Fruit fly (Drosophila melanogaster) whole organism, embryonic: Measurements from ENCODE around the gene kay.
A peak's percentile ranks its signal among the peaks of the same experiment; 100 is the strongest.

Source experiments
- ATbp ChIP-seq: fragments of 200-800 bp; sonication (Bioruptor generic); optimal IDR thresholded peaks from 2 replicates; lab custom pipeline; 2017; ENCODE audit warnings: missing biosample characterization, mild to moderate bottlenecking, missing genetic modification characterization, missing genetic modification reagents
- Awh ChIP-seq: fragments of 200-800 bp; sonication (Bioruptor generic); IDR thresholded peaks from 2 replicates; pipeline ENCODE4, ENCODE4 v1.3.6; 2022; ENCODE audit warnings: missing biosample characterization, missing genetic modification characterization
- CG11398 ChIP-seq: fragments of 200-800 bp; sonication (Bioruptor generic); optimal IDR thresholded peaks from 2 replicates; lab custom pipeline; 2016; ENCODE audit warnings: missing biosample characterization, missing genetic modification characterization
- CG12236 ChIP-seq: fragments of 200-800 bp; sonication (Bioruptor generic); optimal IDR thresholded peaks from 2 replicates; lab custom pipeline; 2016; ENCODE audit warnings: missing biosample characterization, missing genetic modification characterization
- CG14710 ChIP-seq: fragments of 200-800 bp; sonication (Bioruptor generic); optimal IDR thresholded peaks from 3 replicates; lab custom pipeline; 2019; ENCODE audit warnings: missing biosample characterization, mild to moderate bottlenecking, missing genetic modification characterization, moderate library complexity
- CG1792 ChIP-seq: fragments of 200-800 bp; sonication (Bioruptor generic); optimal IDR thresholded peaks from 2 replicates; lab custom pipeline; 2016; ENCODE audit warnings: missing biosample characterization, missing genetic modification characterization
- CG2875 ChIP-seq: fragments of 200-800 bp; sonication (Bioruptor generic); optimal IDR thresholded peaks from 2 replicates; lab custom pipeline; 2017; ENCODE audit warnings: missing biosample characterization, mild to moderate bottlenecking, missing genetic modification characterization, missing genetic modification reagents
- CG2889 ChIP-seq: fragments of 200-800 bp; sonication (Bioruptor generic); IDR thresholded peaks from 3 replicates; pipeline ENCODE4 v1.3.6; 2022; ENCODE audit warnings: missing biosample characterization, missing genetic modification characterization
- CG32767 ChIP-seq: fragments of 200-800 bp; sonication (Bioruptor generic); IDR thresholded peaks from 2 replicates; pipeline ENCODE4 v1.3.6; 2022; ENCODE audit warnings: missing biosample characterization, missing genetic modification characterization
- CG33213 ChIP-seq: fragments of 200-800 bp; sonication (Bioruptor generic); optimal IDR thresholded peaks from 3 replicates; lab custom pipeline; 2016; ENCODE audit warnings: missing biosample characterization, missing genetic modification characterization
- CG34224 ChIP-seq: fragments of 200-800 bp; sonication (Bioruptor generic); IDR thresholded peaks from 3 replicates; pipeline ENCODE4 v1.3.6; 2022; ENCODE audit warnings: missing biosample characterization, missing genetic modification characterization; ENCODE audit not compliant: partially characterized antibody
- CG3838 ChIP-seq: fragments of 200-800 bp; sonication (Bioruptor generic); optimal IDR thresholded peaks from 3 replicates; lab custom pipeline; 2016; ENCODE audit warnings: missing biosample characterization, missing genetic modification characterization
- CG42726 ChIP-seq: fragments of 200-800 bp; sonication (Bioruptor generic); IDR thresholded peaks from 2 replicates; pipeline ENCODE4 v1.3.6; 2022; ENCODE audit warnings: missing biosample characterization, missing genetic modification characterization; ENCODE audit not compliant: partially characterized antibody
- CG5245 ChIP-seq: fragments of 200-800 bp; sonication (Bioruptor generic); optimal IDR thresholded peaks from 3 replicates; lab custom pipeline; 2016; ENCODE audit warnings: missing biosample characterization, missing genetic modification characterization
- CG7987 ChIP-seq: fragments of 200-800 bp; sonication (Bioruptor generic); optimal IDR thresholded peaks from 2 replicates; lab custom pipeline; 2018; ENCODE audit warnings: missing biosample characterization, mild to moderate bottlenecking, missing genetic modification characterization, moderate library complexity
- CG9797 ChIP-seq: fragments of 200-800 bp; sonication (Bioruptor generic); optimal IDR thresholded peaks from 3 replicates; lab custom pipeline; 2018; ENCODE audit warnings: missing biosample characterization, mild to moderate bottlenecking, missing genetic modification characterization
- D ChIP-seq, 2 experiments: fragments of 200-800 bp in 1 of 2; fragments of >200 bp in 1 of 2; sonication (Bioruptor generic) in 1 of 2; optimal IDR thresholded peaks; 2 replicates in 1 of 2; 3 replicates in 1 of 2; lab custom pipeline; 2017; ENCODE audit warnings: mild to moderate bottlenecking in 1 of 2, missing biosample characterization in 1 of 2, missing genetic modification characterization in 1 of 2, missing genetic modification reagents in 1 of 2
- Deaf1 ChIP-seq: fragments of 200-800 bp; optimal IDR thresholded peaks from 3 replicates; lab custom pipeline; 2019; ENCODE audit warnings: missing biosample characterization, mild to moderate bottlenecking, missing genetic modification characterization, moderate library complexity
- ERR ChIP-seq: fragments of 200-800 bp; sonication (Bioruptor generic); optimal IDR thresholded peaks from 2 replicates; lab custom pipeline; 2016; ENCODE audit warnings: missing biosample characterization, missing genetic modification characterization
- Ets97D ChIP-seq: fragments of 200-800 bp; sonication (Bioruptor generic); optimal IDR thresholded peaks from 3 replicates; lab custom pipeline; 2016; ENCODE audit warnings: missing biosample characterization, missing genetic modification characterization
- Gug ChIP-seq: fragments of 200-800 bp; sonication (Bioruptor generic); IDR thresholded peaks from 4 replicates; pipeline ENCODE4 v1.3.6; 2022; ENCODE audit warnings: missing biosample characterization, missing genetic modification characterization
- HLH4C ChIP-seq: fragments of 200-800 bp; sonication (Bioruptor generic); IDR thresholded peaks from 3 replicates; pipeline ENCODE4 v1.3.6; 2022; ENCODE audit warnings: missing biosample characterization, missing genetic modification characterization; ENCODE audit not compliant: partially characterized antibody
- HmgD ChIP-seq: fragments of 200-800 bp; sonication (Bioruptor generic); optimal IDR thresholded peaks from 3 replicates; lab custom pipeline; 2016; ENCODE audit warnings: missing biosample characterization, missing genetic modification characterization
- MTF-1 ChIP-seq: fragments of 200-800 bp; sonication (Bioruptor generic); optimal IDR thresholded peaks from 2 replicates; lab custom pipeline; 2018; ENCODE audit warnings: missing biosample characterization, mild to moderate bottlenecking, missing genetic modification characterization, borderline replicate concordance
- NC2α ChIP-seq: fragments of 200-800 bp; sonication (Bioruptor generic); optimal IDR thresholded peaks from 2 replicates; lab custom pipeline; 2016; ENCODE audit warnings: missing biosample characterization, missing genetic modification characterization
- Rx ChIP-seq: fragments of 200-800 bp; sonication (Bioruptor generic); IDR thresholded peaks from 2 replicates; pipeline ENCODE4 v1.3.6; 2022; ENCODE audit warnings: missing biosample characterization, missing genetic modification characterization
- Sry-δ ChIP-seq: fragments of 200-800 bp; sonication (Bioruptor generic); optimal IDR thresholded peaks from 2 replicates; lab custom pipeline; 2016; ENCODE audit warnings: missing biosample characterization, missing genetic modification characterization
- amos ChIP-seq: fragments of 200-800 bp; sonication (Bioruptor generic); IDR thresholded peaks from 2 replicates; pipeline ENCODE4 v1.3.6; 2022; ENCODE audit warnings: missing biosample characterization, missing genetic modification characterization; ENCODE audit not compliant: partially characterized antibody
- bigmax ChIP-seq: fragments of 200-800 bp; sonication (Bioruptor generic); optimal IDR thresholded peaks from 2 replicates; lab custom pipeline; 2018; ENCODE audit warnings: missing biosample characterization, mild to moderate bottlenecking, missing genetic modification characterization
- bowl ChIP-seq: fragments of 200-800 bp; sonication (Bioruptor generic); IDR thresholded peaks from 2 replicates; pipeline ENCODE4 v1.3.6; 2022; ENCODE audit warnings: missing biosample characterization, missing genetic modification characterization
- chif ChIP-seq, 2 experiments: fragments of 200-800 bp; sonication (Bioruptor generic); optimal IDR thresholded peaks; 3 replicates each; lab custom pipeline; 2016; ENCODE audit warnings: missing biosample characterization in 2 of 2, missing genetic modification characterization in 2 of 2
- dmrt99B ChIP-seq: fragments of 200-800 bp; sonication (Bioruptor generic); optimal IDR thresholded peaks from 2 replicates; lab custom pipeline; 2018; ENCODE audit warnings: missing biosample characterization, mild to moderate bottlenecking, missing genetic modification characterization, moderate library complexity
- dysf ChIP-seq: fragments of 200-800 bp; sonication (Bioruptor generic); IDR thresholded peaks from 3 replicates; pipeline ENCODE4 v1.3.6; 2022; ENCODE audit warnings: missing biosample characterization, missing genetic modification characterization
- ems ChIP-seq: fragments of 200-800 bp; sonication (Bioruptor generic); optimal IDR thresholded peaks from 3 replicates; lab custom pipeline; 2016; ENCODE audit warnings: missing biosample characterization, missing genetic modification characterization
- en ChIP-seq: fragments of 200-800 bp; sonication (Bioruptor generic); optimal IDR thresholded peaks from 2 replicates; lab custom pipeline; 2016; ENCODE audit warnings: missing biosample characterization, missing genetic modification characterization
- gcm2 ChIP-seq: fragments of 200-800 bp; sonication (Bioruptor generic); optimal IDR thresholded peaks from 2 replicates; lab custom pipeline; 2016; ENCODE audit warnings: missing biosample characterization, missing genetic modification characterization
- gt ChIP-seq: fragments of 200-800 bp; sonication (Bioruptor generic); IDR thresholded peaks from 2 replicates; pipeline ENCODE4 v1.3.6; 2022; ENCODE audit warnings: missing biosample characterization, missing genetic modification characterization
- klu ChIP-seq: fragments of 200-800 bp; sonication (Bioruptor generic); IDR thresholded peaks from 2 replicates; pipeline ENCODE4 v1.3.6; 2022; ENCODE audit warnings: missing biosample characterization, missing genetic modification characterization
- maf-S ChIP-seq: fragments of 200-800 bp; sonication (Bioruptor generic); optimal IDR thresholded peaks from 2 replicates; lab custom pipeline; 2016; ENCODE audit warnings: missing biosample characterization, missing genetic modification characterization
- mld ChIP-seq: fragments of 200-800 bp; sonication (Bioruptor generic); IDR thresholded peaks from 3 replicates; pipeline ENCODE4 v1.3.6; 2022; ENCODE audit warnings: missing biosample characterization, missing genetic modification characterization; ENCODE audit not compliant: partially characterized antibody
- nerfin-1 ChIP-seq: fragments of 200-800 bp; sonication (Bioruptor generic); optimal IDR thresholded peaks from 3 replicates; lab custom pipeline; 2019; ENCODE audit warnings: missing biosample characterization, mild to moderate bottlenecking, missing genetic modification characterization, moderate library complexity
- peb ChIP-seq: fragments of 200-800 bp; sonication (Bioruptor generic); IDR thresholded peaks from 2 replicates; pipeline ENCODE4 v1.3.6; 2022; ENCODE audit warnings: missing biosample characterization, missing genetic modification characterization
- psq ChIP-seq: fragments of 200-800 bp; sonication (Bioruptor generic); optimal IDR thresholded peaks from 2 replicates; lab custom pipeline; 2017; ENCODE audit warnings: missing biosample characterization, missing genetic modification characterization
- pum ChIP-seq: fragments of 200-800 bp; sonication (Bioruptor generic); optimal IDR thresholded peaks from 2 replicates; lab custom pipeline; 2016; ENCODE audit warnings: missing biosample characterization, missing genetic modification characterization
- sd ChIP-seq: fragments of 200-800 bp; sonication (Bioruptor generic); optimal IDR thresholded peaks from 3 replicates; lab custom pipeline; 2018; ENCODE audit warnings: missing biosample characterization, mild to moderate bottlenecking, missing genetic modification characterization, moderate library complexity
- sens-2 ChIP-seq: fragments of 200-800 bp; sonication (Bioruptor generic); IDR thresholded peaks from 2 replicates; pipeline ENCODE4 v1.3.6; 2022; ENCODE audit warnings: missing biosample characterization, missing genetic modification characterization
- sna ChIP-seq: fragments of 200-800 bp; sonication (Bioruptor generic); IDR thresholded peaks from 2 replicates; pipeline ENCODE4 v1.3.6; 2022; ENCODE audit warnings: missing biosample characterization, missing genetic modification characterization; ENCODE audit not compliant: partially characterized antibody
- so ChIP-seq: fragments of 200-800 bp; sonication (Bioruptor generic); IDR thresholded peaks from 3 replicates; pipeline ENCODE4 v1.3.6; 2022; ENCODE audit warnings: missing biosample characterization, missing genetic modification characterization
- vfl ChIP-seq: fragments of 200-800 bp; sonication (Bioruptor generic); optimal IDR thresholded peaks from 2 replicates; lab custom pipeline; 2016; ENCODE audit warnings: missing biosample characterization, missing genetic modification characterization
- zfh1 ChIP-seq: fragments of 200-800 bp; sonication (Bioruptor generic); IDR thresholded peaks from 3 replicates; pipeline ENCODE4 v1.3.6; 2022; ENCODE audit warnings: missing biosample characterization, missing genetic modification characterization

The kay gene

DNA sequence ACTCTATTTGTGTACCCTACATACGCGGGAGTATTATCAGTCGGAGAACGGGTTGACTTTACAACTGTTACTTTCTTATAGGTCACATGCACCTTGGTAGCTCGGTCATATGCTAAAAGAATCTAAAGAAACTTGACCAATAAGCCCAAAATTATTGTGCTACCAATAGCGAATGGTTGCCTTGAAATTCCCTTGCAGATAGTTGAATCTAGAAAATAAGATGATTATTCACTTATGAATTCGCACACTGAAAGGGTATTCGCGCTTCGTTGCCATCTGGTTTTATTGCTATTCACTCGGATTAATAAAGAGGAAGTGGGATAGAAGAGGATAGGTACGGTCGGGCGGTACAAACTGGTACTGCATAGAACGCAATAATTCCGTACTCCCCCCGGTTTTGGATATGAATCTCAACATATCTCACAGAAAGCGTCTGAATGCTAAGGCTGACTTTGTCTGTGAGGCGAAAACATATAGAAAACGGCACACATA is 8.1 kb downstream of the kay start (continued):
- TF ChIP-seq dysf = peak; percentile 89
- TF ChIP-seq Gug (GFP tag; lab: Robert Waterston, UW) = peak; percentile 72; the same call in 3 of the 4 replicates
- peak; percentile 37; the same call in 1 of the 3 replicates for TF ChIP-seq CG2889 (GFP tag; lab: Robert Waterston, UW)
- no peak for TF ChIP-seq sna (GFP tag; lab: Robert Waterston, UW)
- no peak for TF ChIP-seq CG3838 (GFP tag; lab: Kevin White, UChicago)
- TF ChIP-seq ERR (GFP tag; lab: Kevin White, UChicago) = peak; percentile 16
- peak; percentile 75 for TF ChIP-seq ems (GFP tag; lab: Kevin White, UChicago)
- no peak for TF ChIP-seq gt (GFP tag; lab: Robert Waterston, UW)
- TF ChIP-seq maf-S = peak; percentile 71
- TF ChIP-seq vfl (GFP tag; lab: Kevin White, UChicago) = peak; percentile 64
- no peak for TF ChIP-seq HmgD (GFP tag; lab: Kevin White, UChicago)
- peak; percentile 16 for TF ChIP-seq NC2α
- peak; percentile 31 for TF ChIP-seq CG12236 (GFP tag; lab: Kevin White, UChicago)
- TF ChIP-seq mld (GFP tag; lab: Robert Waterston, UW) = no peak
- TF ChIP-seq pum (GFP tag; lab: Kevin White, UChicago) = peak; percentile 67
- no peak for TF ChIP-seq CG9797 (GFP tag; lab: Kevin White, UChicago)
- no peak for TF ChIP-seq D (optimal IDR thresholded peaks at IDR 0.05; lab: Kevin White, UChicago)
- TF ChIP-seq D (GFP tag; optimal IDR thresholded peaks at IDR 0.05; lab: Kevin White, UChicago) = peak; percentile 19
- no peak for TF ChIP-seq CG14710 (tag; lab: Kevin White, UChicago)
- no peak for TF ChIP-seq CG34224 (GFP tag; lab: Robert Waterston, UW)
- no peak for TF ChIP-seq HLH4C
- TF ChIP-seq amos (GFP tag; lab: Robert Waterston, UW) = no peak
- no peak for TF ChIP-seq Awh
- peak; percentile 52; the same call in 1 of the 2 replicates for TF ChIP-seq peb (GFP tag; lab: Robert Waterston, UW)
- peak; percentile 57; the same call in 2 of the 3 replicates for TF ChIP-seq so (GFP tag; lab: Robert Waterston, UW)
- TF ChIP-seq CG5245 = peak; percentile 30
- TF ChIP-seq dmrt99B = peak; percentile 67
- TF ChIP-seq psq (GFP tag; lab: Kevin White, UChicago) = no peak
- TF ChIP-seq sens-2 (GFP tag; lab: Robert Waterston, UW) = no peak
- TF ChIP-seq Deaf1 = no peak
- peak; percentile 31; the same call in 1 of the 2 replicates for TF ChIP-seq Rx
- TF ChIP-seq en (GFP tag; lab: Kevin White, UChicago) = no peak
- TF ChIP-seq MTF-1 (GFP tag; lab: Kevin White, UChicago) = no peak
- TF ChIP-seq CG7987 (GFP tag; lab: Kevin White, UChicago) = peak; percentile 0
- TF ChIP-seq CG1792 (GFP tag; lab: Kevin White, UChicago) = peak; percentile 53
- peak; percentile 36 for TF ChIP-seq CG2875
- TF ChIP-seq Ets97D = peak; percentile 31
- TF ChIP-seq CG32767 (GFP tag; lab: Robert Waterston, UW) = no peak
- TF ChIP-seq gcm2 = peak; percentile 33
- TF ChIP-seq ATbp = peak; percentile 18
- TF ChIP-seq chif (GFP tag; optimal IDR thresholded peaks at IDR 0.05; lab: Kevin White, UChicago) = peak; percentile 48 to 72
- peak; percentile 68 for TF ChIP-seq CG11398 (GFP tag; lab: Kevin White, UChicago)
- no peak for TF ChIP-seq bowl (GFP tag; lab: Robert Waterston, UW)
- TF ChIP-seq zfh1 (GFP tag; lab: Robert Waterston, UW) = peak; percentile 68; the same call in 2 of the 3 replicates
- no peak for TF ChIP-seq bigmax
- peak; percentile 52 for TF ChIP-seq CG33213
- TF ChIP-seq klu (GFP tag; lab: Robert Waterston, UW) = peak; percentile 74
- TF ChIP-seq nerfin-1 = no peak
- peak; percentile 2 for TF ChIP-seq Sry-δ (GFP tag; lab: Kevin White, UChicago)
- no peak for TF ChIP-seq sd (tag; lab: Kevin White, UChicago)
- no peak for TF ChIP-seq CG42726 (GFP tag; lab: Robert Waterston, UW)
